Fruit fly (Drosophila melanogaster): Measurements from ENCODE around the gene Wdr92.

Wdr92 gene

DNA sequence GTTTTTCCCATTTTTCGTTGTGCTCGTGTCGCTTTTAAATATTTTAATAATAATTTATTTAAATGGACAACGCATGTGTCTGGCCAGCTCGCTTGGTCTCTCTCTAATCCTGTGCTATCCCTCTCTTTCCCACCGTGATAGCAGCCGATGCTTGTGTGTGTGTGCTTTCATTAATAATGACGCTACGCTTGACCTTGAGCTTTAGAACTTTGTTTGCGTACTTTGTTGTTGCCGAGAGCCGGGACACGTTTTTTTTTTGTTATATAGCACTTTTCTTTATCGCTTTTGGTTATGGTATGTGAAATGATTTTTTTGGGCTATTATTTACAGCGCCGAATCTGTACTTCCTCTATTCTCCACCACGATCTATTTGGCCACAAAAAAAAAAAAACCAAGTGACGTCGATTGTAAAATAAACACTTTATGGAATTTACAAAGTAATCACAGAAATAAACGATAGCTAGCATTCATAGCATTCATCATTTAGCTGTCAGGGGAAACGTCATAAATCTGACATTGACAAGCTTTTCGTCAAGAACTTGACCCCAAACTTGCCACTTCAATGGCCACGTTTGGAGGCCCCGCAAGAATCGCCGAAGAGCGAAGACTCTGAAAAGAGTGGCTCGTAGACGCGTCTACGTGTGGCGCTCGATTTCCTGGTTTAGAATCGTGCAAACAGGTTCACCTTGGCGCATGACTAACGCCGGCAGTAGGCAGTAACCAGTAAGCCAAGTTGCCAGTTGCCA, 50.5 kb downstream of the Wdr92 start:
- TF ChIP-seq CG8478 (optimal IDR thresholded peaks at IDR 0.05), result no peak
- no peak for TF ChIP-seq Dll (optimal IDR thresholded peaks at IDR 0.05)
- TF ChIP-seq usp (GFP tag; optimal IDR thresholded peaks at IDR 0.05), result no peak
- no peak for TF ChIP-seq psq (optimal IDR thresholded peaks at IDR 0.05)
- no peak for TF ChIP-seq pan (optimal IDR thresholded peaks at IDR 0.05)
- no peak for TF ChIP-seq EcR (GFP tag; optimal IDR thresholded peaks at IDR 0.05)

DNA sequence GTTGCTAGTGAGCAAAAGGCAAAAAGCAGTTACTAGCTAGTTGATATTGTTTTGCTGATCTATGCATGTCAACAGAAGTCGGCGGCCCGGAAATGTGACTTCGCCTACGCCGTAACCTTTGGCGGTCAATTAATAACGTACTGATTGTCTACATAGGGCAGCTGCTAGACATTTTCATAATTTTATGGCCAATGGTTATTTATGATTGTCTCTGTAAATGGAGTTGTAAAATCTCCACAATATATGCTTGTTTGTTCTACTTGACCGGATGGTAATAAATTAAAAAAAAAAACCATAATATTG, 51.0 kb downstream of the Wdr92 start:
- TF ChIP-seq EcR (GFP tag; optimal IDR thresholded peaks at IDR 0.05), result no peak

All from whole organism.